Worm (Caenorhabditis elegans) whole organism, early embryonic: ENCODE results near the gene ceh-22.

Experiments
- B0310.2 ChIP-seq: sonication (generic microtip); optimal IDR thresholded peaks from 2 replicates; lab custom pipeline; 2016; ENCODE audit warnings: mild to moderate bottlenecking, missing genetic modification characterization, missing compliant biosample characterization
- F13C5.2 ChIP-seq: sonication (generic microtip); optimal IDR thresholded peaks from 2 replicates; lab custom pipeline; 2017; ENCODE audit warnings: mild to moderate bottlenecking, missing genetic modification characterization, inconsistent platforms, missing compliant biosample characterization
- aly-1 ChIP-seq: sonication (generic microtip); optimal IDR thresholded peaks from 2 replicates; lab custom pipeline; 2016; ENCODE audit warnings: missing genetic modification characterization, missing compliant biosample characterization
- ama-1 ChIP-seq: fragments of 150-350 bp; optimal IDR thresholded peaks from 2 replicates; lab custom pipeline; 2014
- ceh-13 ChIP-seq: fragments of 200-800 bp; sonication (Bioruptor generic); optimal IDR thresholded peaks from 2 replicates; lab custom pipeline; 2018; ENCODE audit warnings: mild to moderate bottlenecking, missing genetic modification characterization, missing compliant biosample characterization
- ceh-36 ChIP-seq: sonication (generic microtip); optimal IDR thresholded peaks from 2 replicates; lab custom pipeline; 2016; ENCODE audit warnings: missing genetic modification characterization, inconsistent platforms, missing compliant biosample characterization
- ets-7 ChIP-seq: sonication (generic microtip); optimal IDR thresholded peaks from 2 replicates; lab custom pipeline; 2016; ENCODE audit warnings: missing genotype, missing genetic modification characterization, missing compliant biosample characterization
- flt-1 ChIP-seq: fragments of 200-800 bp; sonication (Bioruptor generic); IDR thresholded peaks from 2 replicates; pipeline ENCODE4 v1.3.6; 2022; ENCODE audit warnings: missing genetic modification characterization, missing compliant biosample characterization
- hmbx-1 ChIP-seq: sonication (generic microtip); optimal IDR thresholded peaks from 2 replicates; lab custom pipeline; 2016; ENCODE audit warnings: mild to moderate bottlenecking, missing genetic modification characterization, missing compliant biosample characterization
- hmg-4 ChIP-seq: fragments of 200-800 bp; sonication (Bioruptor generic); optimal IDR thresholded peaks from 2 replicates; lab custom pipeline; 2018; ENCODE audit warnings: mild to moderate bottlenecking, missing genetic modification characterization, missing compliant biosample characterization
- hnd-1 ChIP-seq: sonication (generic microtip); optimal IDR thresholded peaks from 2 replicates; lab custom pipeline; 2016; ENCODE audit warnings: missing genetic modification characterization, missing compliant biosample characterization
- pes-1 ChIP-seq: fragments of 200-800 bp; sonication (Bioruptor generic); IDR thresholded peaks from 2 replicates; pipeline ENCODE4 v1.3.6; 2022; ENCODE audit warnings: missing genetic modification reagents, missing genetic modification characterization, missing compliant biosample characterization
- scrt-1 ChIP-seq: fragments of 200-800 bp; sonication (Bioruptor generic); IDR thresholded peaks from 2 replicates; pipeline ENCODE4 v1.3.6; 2022; ENCODE audit warnings: missing genetic modification characterization, missing compliant biosample characterization
- sea-1 ChIP-seq: fragments of 200-800 bp; sonication (Bioruptor generic); conservative IDR thresholded peaks from 2 replicates; pipeline ENCODE4 v1.3.6; 2022; ENCODE audit warnings: missing genetic modification characterization, missing compliant biosample characterization
- tbx-11 ChIP-seq: fragments of 200-800 bp; sonication (Bioruptor generic); IDR thresholded peaks from 2 replicates; pipeline ENCODE4 v1.3.6; 2022; ENCODE audit warnings: missing genetic modification characterization, missing compliant biosample characterization
- tbx-37 ChIP-seq: fragments of 200-800 bp; sonication (Bioruptor generic); conservative IDR thresholded peaks from 2 replicates; pipeline ENCODE4 v1.3.6; 2022; ENCODE audit warnings: missing genetic modification reagents, missing genetic modification characterization, missing compliant biosample characterization
- tra-4 ChIP-seq: sonication (generic microtip); optimal IDR thresholded peaks from 2 replicates; lab custom pipeline; 2017; ENCODE audit warnings: missing genetic modification characterization, missing compliant biosample characterization

The ceh-22 gene

ce11 chrV:10671618-10672017, at the start of gene ceh-22:
Gene ceh-22, plus strand, starts transcription at chrV:10671918.
- TF ChIP-seq ama-1, result no peak
- no peak for TF ChIP-seq hmg-4 (GFP tag; lab: Kevin White, UChicago)
- TF ChIP-seq ceh-36, result no peak
- TF ChIP-seq hnd-1 (tag; lab: Kevin White, UChicago), result no peak
- TF ChIP-seq scrt-1 (GFP tag; lab: Robert Waterston, UW), result no peak
- no peak for TF ChIP-seq aly-1 (tag; lab: Kevin White, UChicago)

- TF ChIP-seq pes-1 (GFP tag; lab: Robert Waterston, UW) (no peak), ama-1 (no peak), ceh-36 (no peak), tra-4 (tag; lab: Kevin White, UChicago) (no peak)
Observed at ce11 chrV:10630497-10630896, 41.2 kb upstream of the ceh-22 start.

DNA sequence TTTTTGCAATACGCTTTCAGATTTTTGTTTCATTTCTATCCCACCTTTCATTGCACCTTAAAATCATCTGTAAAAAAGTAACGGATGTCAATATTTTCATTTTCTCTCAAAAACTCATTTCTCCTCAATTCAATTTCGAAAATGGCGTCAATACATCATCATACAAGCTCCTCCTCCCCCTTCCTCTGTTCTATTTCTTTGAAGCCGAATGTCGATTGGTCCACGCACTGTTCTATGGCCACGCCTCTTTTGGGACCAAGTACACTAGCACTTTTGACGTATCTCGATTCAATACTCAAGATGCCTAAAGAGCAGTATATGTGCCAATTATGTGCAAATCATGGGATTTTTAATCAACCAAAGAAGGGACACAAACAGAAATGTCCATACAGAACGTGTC, 39.0 kb upstream of the ceh-22 start, which contains the start of gene mab-23:
Gene mab-23 (plus strand): TSS at position 301 of the 400 bp plus-strand sequence.
- TF ChIP-seq tra-4 (tag; lab: Kevin White, UChicago), result no peak
- TF ChIP-seq hmg-4 (GFP tag; lab: Kevin White, UChicago), result no peak
- TF ChIP-seq tbx-11, result no peak
- no peak for TF ChIP-seq B0310.2 (tag; lab: Kevin White, UChicago)
- TF ChIP-seq scrt-1 (GFP tag; lab: Robert Waterston, UW), result no peak
- no peak for TF ChIP-seq tbx-37 (GFP tag; lab: Robert Waterston, UW)
- TF ChIP-seq aly-1 (tag; lab: Kevin White, UChicago), result no peak
- no peak for TF ChIP-seq hmbx-1
- TF ChIP-seq ama-1, result no peak
- no peak for TF ChIP-seq ceh-36
- TF ChIP-seq flt-1 (GFP tag; lab: Robert Waterston, UW), result no peak
- TF ChIP-seq ceh-13 (GFP tag; lab: Kevin White, UChicago), result no peak
- no peak for TF ChIP-seq pes-1 (GFP tag; lab: Robert Waterston, UW)
- TF ChIP-seq ets-7, result no peak
- no peak for TF ChIP-seq F13C5.2

- TF ChIP-seq hmbx-1 (no peak), scrt-1 (GFP tag; lab: Robert Waterston, UW) (no peak), tbx-11 (no peak), ets-7 (no peak), F13C5.2 (no peak), ceh-36 (no peak), flt-1 (GFP tag; lab: Robert Waterston, UW) (no peak), hnd-1 (tag; lab: Kevin White, UChicago) (no peak), B0310.2 (tag; lab: Kevin White, UChicago) (no peak), tra-4 (tag; lab: Kevin White, UChicago) (no peak), aly-1 (tag; lab: Kevin White, UChicago) (no peak), sea-1 (no peak), tbx-37 (GFP tag; lab: Robert Waterston, UW) (no peak), pes-1 (GFP tag; lab: Robert Waterston, UW) (no peak), ama-1 (no peak), hmg-4 (GFP tag; lab: Kevin White, UChicago) (no peak), ceh-13 (GFP tag; lab: Kevin White, UChicago) (no peak)
Observed at ce11 chrV:10635722-10636121, 36.0 kb upstream of the ceh-22 start, which contains the start of gene kvs-2. Gene kvs-2, plus strand, starts transcription at chrV:10636022.

DNA sequence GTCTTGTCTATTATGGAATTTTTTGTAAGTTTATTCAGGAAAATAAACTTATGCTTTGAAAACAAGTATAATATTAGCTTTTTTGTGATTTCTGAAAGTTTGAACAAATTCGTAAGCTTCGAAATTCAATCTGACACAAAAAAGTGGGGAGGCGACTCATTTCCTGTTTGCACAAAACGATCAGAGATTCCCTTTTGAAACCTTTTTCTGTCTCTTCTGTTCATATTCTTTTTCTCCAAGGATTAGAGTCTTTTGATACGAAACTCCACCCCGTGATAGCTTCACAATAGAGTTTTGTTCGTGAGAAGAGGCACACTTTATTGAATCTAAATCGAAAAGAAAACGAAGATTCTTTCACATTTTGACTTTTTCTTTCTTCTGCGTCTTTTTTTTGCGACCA, 30.7 kb upstream of the ceh-22 start:
- TF ChIP-seq pes-1 (GFP tag; lab: Robert Waterston, UW), result no peak
- TF ChIP-seq ets-7, result no peak
- no peak for TF ChIP-seq tra-4 (tag; lab: Kevin White, UChicago)
- no peak for TF ChIP-seq ama-1
- TF ChIP-seq sea-1, result no peak
- no peak for TF ChIP-seq tbx-11
- no peak for TF ChIP-seq tbx-37 (GFP tag; lab: Robert Waterston, UW)

DNA sequence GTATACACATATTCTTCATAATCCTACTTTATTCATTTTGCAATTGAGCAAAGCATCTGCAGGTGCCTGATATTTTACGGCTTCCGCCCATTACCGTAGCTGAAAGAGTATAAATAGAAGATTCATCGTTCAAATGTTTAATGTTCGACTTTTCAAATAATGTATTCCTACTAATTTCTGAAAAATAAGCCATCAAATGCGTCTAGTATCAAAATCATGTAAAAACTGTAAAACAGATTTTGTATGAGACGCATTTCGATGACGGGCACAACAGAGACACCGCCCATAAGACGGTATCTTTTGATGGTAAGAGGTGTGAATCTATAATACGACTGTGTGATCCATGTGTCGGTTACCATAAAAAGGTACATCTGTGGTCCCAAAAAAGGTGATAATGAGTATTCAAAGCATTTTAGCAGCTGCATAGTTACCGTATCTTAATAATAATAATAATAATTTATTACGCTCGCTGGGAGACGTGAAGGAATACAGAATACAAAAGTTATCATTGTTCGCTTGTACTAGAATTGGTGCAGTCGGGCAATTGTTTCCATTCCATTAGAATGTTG, 24.6 kb upstream of the ceh-22 start, which contains the start of the genes C32C4.3 and C32C4.16:
Gene C32C4.3 (minus strand): TSS at position 101 of the 569 bp plus-strand sequence.
Gene C32C4.16 (plus strand): TSS at position 519 of the 569 bp plus-strand sequence.
- TF ChIP-seq B0310.2 (tag; lab: Kevin White, UChicago) (no peak), tbx-37 (GFP tag; lab: Robert Waterston, UW) (no peak), F13C5.2 (no peak), ceh-36 (no peak), sea-1 (no peak), flt-1 (GFP tag; lab: Robert Waterston, UW) (no peak), ets-7 (no peak), pes-1 (GFP tag; lab: Robert Waterston, UW) (no peak), scrt-1 (GFP tag; lab: Robert Waterston, UW) (no peak), tra-4 (tag; lab: Kevin White, UChicago) (no peak), hmg-4 (GFP tag; lab: Kevin White, UChicago) (no peak), tbx-11 (no peak), hnd-1 (tag; lab: Kevin White, UChicago) (no peak), aly-1 (tag; lab: Kevin White, UChicago) (no peak), ceh-13 (GFP tag; lab: Kevin White, UChicago) (no peak), ama-1 (no peak), hmbx-1 (no peak)

DNA sequence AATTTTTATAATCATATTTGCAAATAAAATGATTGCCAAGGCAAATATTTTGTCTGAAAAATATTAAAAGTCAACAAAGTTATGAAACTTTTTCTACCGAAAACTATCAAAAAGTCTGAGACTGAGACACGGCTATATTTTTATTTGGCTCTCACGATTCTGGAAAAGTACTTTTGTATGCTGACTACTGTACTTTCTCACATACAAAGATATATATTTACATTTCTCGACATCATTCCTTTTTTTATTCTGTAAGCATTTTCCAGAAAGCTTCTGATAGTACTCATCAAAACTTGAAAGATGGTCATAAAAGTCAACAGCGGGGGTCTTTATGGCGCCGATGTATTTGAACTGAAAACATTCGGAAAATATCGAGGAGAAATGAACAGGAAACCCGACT, 23.6 kb upstream of the ceh-22 start, which contains the start of gene aqp-6:
Gene aqp-6 (plus strand): TSS at position 301 of the 400 bp plus-strand sequence.
- no peak for TF ChIP-seq sea-1
- TF ChIP-seq ets-7, result no peak
- no peak for TF ChIP-seq ceh-13 (GFP tag; lab: Kevin White, UChicago)
- TF ChIP-seq tbx-11, result no peak
- TF ChIP-seq flt-1 (GFP tag; lab: Robert Waterston, UW), result no peak
- no peak for TF ChIP-seq ama-1
- no peak for TF ChIP-seq hmg-4 (GFP tag; lab: Kevin White, UChicago)
- no peak for TF ChIP-seq hnd-1 (tag; lab: Kevin White, UChicago)
- no peak for TF ChIP-seq tra-4 (tag; lab: Kevin White, UChicago)
- TF ChIP-seq ceh-36, result no peak
- no peak for TF ChIP-seq hmbx-1
- TF ChIP-seq pes-1 (GFP tag; lab: Robert Waterston, UW), result no peak
- TF ChIP-seq aly-1 (tag; lab: Kevin White, UChicago), result no peak
- no peak for TF ChIP-seq tbx-37 (GFP tag; lab: Robert Waterston, UW)
- TF ChIP-seq scrt-1 (GFP tag; lab: Robert Waterston, UW), result no peak
- TF ChIP-seq B0310.2 (tag; lab: Kevin White, UChicago), result no peak
